Fruit fly (Drosophila melanogaster): Measurements from ENCODE around the gene del.

dm6 chr2L:21197178-21197577 lies 48.8 kb upstream of the del start:
- no peak for TF ChIP-seq prd (optimal IDR thresholded peaks at IDR 0.05)
- no peak for TF ChIP-seq prd (GFP tag; IDR thresholded peaks at IDR 0.05)
- no peak for TF ChIP-seq Sox102F (GFP tag; optimal IDR thresholded peaks at IDR 0.05)
- TF ChIP-seq peb (GFP tag; IDR thresholded peaks at IDR 0.05), result no peak
- TF ChIP-seq CG2712 (tag; optimal IDR thresholded peaks at IDR 0.05), result no peak
- no peak for TF ChIP-seq CG30020 (tag; optimal IDR thresholded peaks at IDR 0.05)
- TF ChIP-seq Ssrp (tag; optimal IDR thresholded peaks at IDR 0.05), result no peak
- TF ChIP-seq sc (optimal IDR thresholded peaks at IDR 0.05), result no peak
- no peak for TF ChIP-seq sc (GFP tag; optimal IDR thresholded peaks at IDR 0.05)
- no peak for TF ChIP-seq eyg (GFP tag; optimal IDR thresholded peaks at IDR 0.05)
- no peak for TF ChIP-seq CG17912 (GFP tag; optimal IDR thresholded peaks at IDR 0.05)
- TF ChIP-seq inv (GFP tag; IDR thresholded peaks at IDR 0.05; ENCODE audit: partially characterized antibody), result no peak
- no peak for TF ChIP-seq CG1602 (GFP tag; optimal IDR thresholded peaks at IDR 0.05)
- TF ChIP-seq CG8359 (GFP tag; optimal IDR thresholded peaks at IDR 0.05; ENCODE audit: borderline replicate concordance), result no peak
